Worm (Caenorhabditis elegans) whole organism, L4 larva: ENCODE results near the gene C54D10.13.

Experiments
- D1046.2 ChIP-seq: fragments of 200-800 bp; sonication (Bioruptor generic); IDR thresholded peaks from 2 replicates; pipeline ENCODE4 v1.3.6; 2022; ENCODE audit warnings: missing genetic modification characterization, missing compliant biosample characterization
- F10B5.3 ChIP-seq: sonication (generic microtip); optimal IDR thresholded peaks from 2 replicates; lab custom pipeline; 2016; ENCODE audit warnings: mild to moderate bottlenecking, missing genetic modification characterization, missing compliant biosample characterization
- F26F4.8 ChIP-seq: fragments of 200-800 bp; sonication (Bioruptor generic); conservative IDR thresholded peaks from 2 replicates; pipeline ENCODE4 v1.3.6; 2022; ENCODE audit warnings: missing genetic modification characterization, missing compliant biosample characterization
- F37D6.2 ChIP-seq: sonication (generic microtip); optimal IDR thresholded peaks from 2 replicates; lab custom pipeline; 2016; ENCODE audit warnings: mild to moderate bottlenecking, missing genetic modification characterization, missing compliant biosample characterization
- F44E2.7 ChIP-seq: fragments of 200-800 bp; sonication (Bioruptor generic); IDR thresholded peaks from 2 replicates; pipeline ENCODE4 v2.1.2; 2022; ENCODE audit warnings: missing genetic modification characterization, missing compliant biosample characterization
- F49E8.2 ChIP-seq: sonication (generic microtip); optimal IDR thresholded peaks from 2 replicates; lab custom pipeline; 2016; ENCODE audit warnings: missing compliant biosample characterization, mild to moderate bottlenecking, missing genetic modification characterization, borderline replicate concordance
- R02D3.7 ChIP-seq: fragments of 150-350 bp; sonication (generic microtip); optimal IDR thresholded peaks from 3 replicates; lab custom pipeline; 2014; ENCODE audit warnings: missing biosample characterization, missing genetic modification characterization
- ZK337.2 ChIP-seq: fragments of 200-800 bp; sonication (Bioruptor generic); IDR thresholded peaks from 2 replicates; pipeline ENCODE4 v1.3.6; 2022; ENCODE audit warnings: missing genetic modification reagents, missing genetic modification characterization, missing compliant biosample characterization
- aly-2 ChIP-seq: sonication (generic microtip); optimal IDR thresholded peaks from 2 replicates; lab custom pipeline; 2018; ENCODE audit warnings: missing biosample characterization, missing genetic modification characterization
- attf-4 ChIP-seq: sonication (generic microtip); optimal IDR thresholded peaks from 3 replicates; lab custom pipeline; 2017; ENCODE audit warnings: missing biosample characterization, missing genetic modification characterization
- ceh-20 ChIP-seq: fragments of 200-800 bp; sonication (Bioruptor generic); IDR thresholded peaks from 2 replicates; pipeline ENCODE4 v1.3.6; 2022; ENCODE audit warnings: missing genetic modification reagents, missing genetic modification characterization, missing compliant biosample characterization
- ceh-62 ChIP-seq: sonication (generic microtip); optimal IDR thresholded peaks from 2 replicates; lab custom pipeline; 2017; ENCODE audit warnings: missing biosample characterization, missing genetic modification characterization
- ceh-82 ChIP-seq: sonication (generic microtip); optimal IDR thresholded peaks from 2 replicates; lab custom pipeline; 2017; ENCODE audit warnings: missing biosample characterization, missing genetic modification characterization
- ces-1 ChIP-seq: fragments of 150-350 bp; sonication (generic microtip); optimal IDR thresholded peaks from 4 replicates; lab custom pipeline; 2014; ENCODE audit warnings: missing biosample characterization, missing genetic modification reagents, missing genetic modification characterization
- daf-12 ChIP-seq: fragments of 150-350 bp; optimal IDR thresholded peaks from 2 replicates; lab custom pipeline; 2014; ENCODE audit warnings: missing biosample characterization, missing genetic modification reagents, missing genetic modification characterization
- daf-16 ChIP-seq, 3 experiments: sonication (generic microtip); optimal IDR thresholded peaks; 2 replicates each; lab custom pipeline; 2016 to 2017; ENCODE audit warnings: missing genetic modification characterization in 3 of 3, missing genetic modification reagents in 3 of 3, mild to moderate bottlenecking in 2 of 3, missing compliant biosample characterization in 2 of 3, missing biosample characterization in 1 of 3, moderate library complexity in 1 of 3
- daf-8 ChIP-seq: fragments of 200-800 bp; sonication (Bioruptor generic); IDR thresholded peaks from 2 replicates; pipeline ENCODE4 v1.3.6; 2022; ENCODE audit warnings: missing genetic modification characterization, missing compliant biosample characterization
- duxl-1 ChIP-seq: sonication (generic microtip); optimal IDR thresholded peaks from 2 replicates; lab custom pipeline; 2016; ENCODE audit warnings: mild to moderate bottlenecking, missing genetic modification characterization, moderate library complexity, missing compliant biosample characterization; ENCODE audit not compliant: poor library complexity
- dve-1 ChIP-seq: sonication (generic microtip); optimal IDR thresholded peaks from 2 replicates; lab custom pipeline; 2017; ENCODE audit warnings: antibody characterized with exemption, mild to moderate bottlenecking, missing genetic modification characterization, missing compliant biosample characterization; ENCODE audit not compliant: insufficient read depth
- fkh-10 ChIP-seq: fragments of 150-350 bp; optimal IDR thresholded peaks from 2 replicates; lab custom pipeline; 2014; ENCODE audit warnings: missing biosample characterization, missing genetic modification reagents, missing genetic modification characterization
- fos-1 ChIP-seq: fragments of 150-350 bp; optimal IDR thresholded peaks from 2 replicates; lab custom pipeline; 2014; ENCODE audit warnings: missing biosample characterization, missing genetic modification characterization
- gei-8 ChIP-seq: fragments of 200-800 bp; sonication (Bioruptor generic); optimal IDR thresholded peaks from 2 replicates; lab custom pipeline; 2018; ENCODE audit warnings: mild to moderate bottlenecking, missing genetic modification characterization, missing compliant biosample characterization
- hlh-30 ChIP-seq: sonication (generic microtip); optimal IDR thresholded peaks from 2 replicates; lab custom pipeline; 2017; ENCODE audit warnings: antibody characterized with exemption, mild to moderate bottlenecking, missing genetic modification characterization, missing compliant biosample characterization; ENCODE audit not compliant: insufficient read depth
- jun-1 ChIP-seq: fragments of 150-350 bp; optimal IDR thresholded peaks from 2 replicates; lab custom pipeline; 2014; ENCODE audit warnings: missing biosample characterization, missing genetic modification reagents, missing genetic modification characterization
- madf-9 ChIP-seq: fragments of 200-800 bp; sonication (Bioruptor generic); conservative IDR thresholded peaks from 2 replicates; pipeline ENCODE4 v1.3.6; 2022; ENCODE audit warnings: missing genetic modification reagents, missing genetic modification characterization, missing compliant biosample characterization
- mdt-29 ChIP-seq: fragments of 200-800 bp; sonication (Bioruptor generic); IDR thresholded peaks from 2 replicates; pipeline ENCODE4 v1.3.6; 2022; ENCODE audit warnings: missing genetic modification reagents, missing genetic modification characterization, missing compliant biosample characterization
- mep-1 ChIP-seq: fragments of 150-350 bp; sonication (generic microtip); optimal IDR thresholded peaks from 3 replicates; lab custom pipeline; 2014; ENCODE audit warnings: missing biosample characterization, missing genetic modification characterization
- mes-2 ChIP-seq: sonication (generic microtip); optimal IDR thresholded peaks from 2 replicates; lab custom pipeline; 2016; ENCODE audit warnings: missing genotype, mild to moderate bottlenecking, missing genetic modification characterization, missing compliant biosample characterization; ENCODE audit not compliant: poor library complexity, severe bottlenecking
- mxl-2 ChIP-seq: fragments of 200-800 bp; sonication (Bioruptor generic); conservative IDR thresholded peaks from 2 replicates; pipeline ENCODE4 v1.3.6; 2022; ENCODE audit warnings: missing genetic modification reagents, missing genetic modification characterization, missing compliant biosample characterization
- nhr-102 ChIP-seq: sonication (generic microtip); optimal IDR thresholded peaks from 2 replicates; lab custom pipeline; 2016; ENCODE audit warnings: mild to moderate bottlenecking, missing genetic modification characterization, moderate library complexity, missing compliant biosample characterization
- nhr-28 ChIP-seq: fragments of 150-350 bp; optimal IDR thresholded peaks from 2 replicates; lab custom pipeline; 2014; ENCODE audit warnings: missing biosample characterization, missing genetic modification characterization
- nhr-41 ChIP-seq: fragments of 200-800 bp; sonication (Bioruptor generic); IDR thresholded peaks from 2 replicates; pipeline ENCODE4 v1.3.6; 2022; ENCODE audit warnings: missing genetic modification reagents, missing genetic modification characterization, missing compliant biosample characterization
- nhr-48 ChIP-seq: sonication (generic microtip); optimal IDR thresholded peaks from 2 replicates; lab custom pipeline; 2016; ENCODE audit warnings: mild to moderate bottlenecking, missing genetic modification characterization, missing compliant biosample characterization
- nhr-76 ChIP-seq: fragments of 150-350 bp; optimal IDR thresholded peaks from 2 replicates; lab custom pipeline; 2014; ENCODE audit warnings: missing biosample characterization, missing genetic modification characterization
- php-3 ChIP-seq: fragments of 200-800 bp; sonication (Bioruptor generic); IDR thresholded peaks from 2 replicates; pipeline ENCODE4 v1.3.6; 2022; ENCODE audit warnings: missing genetic modification reagents, missing genetic modification characterization, missing compliant biosample characterization
- pqm-1 ChIP-seq: sonication (generic microtip); optimal IDR thresholded peaks from 2 replicates; lab custom pipeline; 2017; ENCODE audit warnings: missing biosample characterization, missing genetic modification characterization
- snpc-1.2 ChIP-seq: fragments of 200-800 bp; sonication (Bioruptor generic); IDR thresholded peaks from 2 replicates; pipeline ENCODE4 v1.3.6; 2022; ENCODE audit warnings: missing genetic modification reagents, missing genetic modification characterization, missing compliant biosample characterization
- spr-3 ChIP-seq: fragments of 200-800 bp; sonication (Bioruptor generic); optimal IDR thresholded peaks from 2 replicates; lab custom pipeline; 2018; ENCODE audit warnings: mild to moderate bottlenecking, missing genetic modification characterization, missing compliant biosample characterization
- unc-130 ChIP-seq: sonication (generic microtip); optimal IDR thresholded peaks from 2 replicates; lab custom pipeline; 2016; ENCODE audit warnings: missing genetic modification reagents, missing genetic modification characterization, missing compliant biosample characterization
- vab-7 ChIP-seq: fragments of 200-800 bp; sonication (Bioruptor generic); IDR thresholded peaks from 2 replicates; pipeline ENCODE4 v1.3.6; 2022; ENCODE audit warnings: missing genetic modification reagents, missing genetic modification characterization, missing compliant biosample characterization
- zag-1 ChIP-seq: fragments of 150-350 bp; optimal IDR thresholded peaks from 2 replicates; lab custom pipeline; 2014; ENCODE audit warnings: missing biosample characterization, missing genetic modification characterization
- zfp-2 ChIP-seq: sonication (generic microtip); optimal IDR thresholded peaks from 2 replicates; lab custom pipeline; 2016; ENCODE audit warnings: mild to moderate bottlenecking, missing genetic modification characterization, missing compliant biosample characterization
- zip-11 ChIP-seq: fragments of 200-800 bp; sonication (Bioruptor generic); IDR thresholded peaks from 2 replicates; pipeline ENCODE4 v1.3.6; 2022; ENCODE audit warnings: missing genetic modification characterization, missing compliant biosample characterization
- ztf-11 ChIP-seq: fragments of 150-350 bp; optimal IDR thresholded peaks from 2 replicates; lab custom pipeline; 2014; ENCODE audit warnings: missing biosample characterization, missing genetic modification characterization
- ztf-7 ChIP-seq: fragments of 150-350 bp; optimal IDR thresholded peaks from 2 replicates; lab custom pipeline; 2014; ENCODE audit warnings: missing biosample characterization, missing genetic modification characterization

C54D10.13 gene

DNA sequence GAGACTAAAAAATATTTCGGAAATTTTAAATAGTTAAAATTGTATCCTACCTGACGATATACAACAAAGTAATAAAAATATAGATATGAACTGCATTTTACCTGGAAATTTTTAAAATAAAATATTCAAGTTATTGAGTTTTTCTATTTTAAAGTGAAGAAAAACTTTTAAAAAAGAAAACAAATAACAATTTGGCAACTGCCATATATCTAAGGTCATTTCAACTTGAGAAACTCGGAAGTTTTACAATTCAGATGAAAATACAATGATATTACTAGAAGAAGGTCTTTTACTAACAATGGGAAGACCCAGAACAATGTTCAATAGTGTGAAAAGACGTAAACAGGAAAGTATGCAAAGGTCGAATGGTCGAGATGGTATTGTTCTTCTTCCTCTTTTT, 17.8 kb upstream of the C54D10.13 start, which contains the start of gene C54D10.10:
Gene C54D10.10, minus strand, starts transcription at position 101 of the 400 bp plus-strand sequence.
- TF ChIP-seq mxl-2: no peak
- no peak for TF ChIP-seq ztf-11
- no peak for TF ChIP-seq vab-7 (GFP tag; lab: Robert Waterston, UW)
- no peak for TF ChIP-seq nhr-76 (tag; lab: Kevin White, UChicago)
- no peak for TF ChIP-seq F37D6.2 (tag; lab: Kevin White, UChicago)
- TF ChIP-seq php-3 (GFP tag; lab: Robert Waterston, UW): no peak
- no peak for TF ChIP-seq ceh-82 (tag; lab: Kevin White, UChicago)
- no peak for TF ChIP-seq zfp-2 (tag; lab: Kevin White, UChicago)
- TF ChIP-seq ces-1 (GFP tag; lab: Kevin White, UChicago): no peak

ce11 chrV:12446895-12447294, 14.8 kb upstream of the C54D10.13 start, which contains the start of the genes pals-38 and C54D10.9:
Gene pals-38, minus strand, starts transcription at chrV:12446995.
Gene C54D10.9, plus strand, starts transcription at chrV:12447153.
- TF ChIP-seq zip-11 (no peak), ztf-7 (tag; lab: Kevin White, UChicago) (no peak), F26F4.8 (no peak)
- TF ChIP-seq, all 104 proteins: peak for 0

ce11 chrV:12443754-12444153, 11.7 kb upstream of the C54D10.13 start, which contains the start of gene pals-39:
Gene pals-39, minus strand, starts transcription at chrV:12443854.
- TF ChIP-seq ces-1 (GFP tag; lab: Kevin White, UChicago) (no peak), ztf-7 (tag; lab: Kevin White, UChicago) (no peak), duxl-1 (tag; lab: Kevin White, UChicago) (no peak), pqm-1 (tag; lab: Kevin White, UChicago) (peak; percentile 21), vab-7 (GFP tag; lab: Robert Waterston, UW) (no peak), F37D6.2 (tag; lab: Kevin White, UChicago) (no peak), R02D3.7 (tag; lab: Kevin White, UChicago) (no peak), ceh-82 (tag; lab: Kevin White, UChicago) (no peak), madf-9 (GFP tag; lab: Robert Waterston, UW) (no peak), dve-1 (no peak), daf-16 (GFP tag; optimal IDR thresholded peaks at IDR 0.05; lab: Kevin White, UChicago) (no peak), daf-16 (tag; optimal IDR thresholded peaks at IDR 0.05; lab: Kevin White, UChicago) (peak; percentile 64), nhr-28 (no peak)

ce11 chrV:12441420-12441819, 9.3 kb upstream of the C54D10.13 start, which contains the start of gene pals-37:
Gene pals-37, minus strand, starts transcription at chrV:12441520.
- TF ChIP-seq daf-8 (GFP tag; lab: Robert Waterston, UW) (no peak), aly-2 (tag; lab: Kevin White, UChicago) (no peak), nhr-48 (tag; lab: Kevin White, UChicago) (no peak), fkh-10 (GFP tag; lab: Kevin White, UChicago) (no peak), attf-4 (tag; lab: Kevin White, UChicago) (no peak), spr-3 (no peak), F10B5.3 (no peak), F37D6.2 (tag; lab: Kevin White, UChicago) (no peak), F44E2.7 (no peak), D1046.2 (GFP tag; lab: Robert Waterston, UW) (no peak), mes-2 (tag; lab: Kevin White, UChicago) (no peak), zag-1 (tag; lab: Kevin White, UChicago) (no peak), zfp-2 (tag; lab: Kevin White, UChicago) (no peak), fos-1 (tag; lab: Kevin White, UChicago) (no peak), mep-1 (no peak), gei-8 (GFP tag; lab: Kevin White, UChicago) (no peak)

DNA sequence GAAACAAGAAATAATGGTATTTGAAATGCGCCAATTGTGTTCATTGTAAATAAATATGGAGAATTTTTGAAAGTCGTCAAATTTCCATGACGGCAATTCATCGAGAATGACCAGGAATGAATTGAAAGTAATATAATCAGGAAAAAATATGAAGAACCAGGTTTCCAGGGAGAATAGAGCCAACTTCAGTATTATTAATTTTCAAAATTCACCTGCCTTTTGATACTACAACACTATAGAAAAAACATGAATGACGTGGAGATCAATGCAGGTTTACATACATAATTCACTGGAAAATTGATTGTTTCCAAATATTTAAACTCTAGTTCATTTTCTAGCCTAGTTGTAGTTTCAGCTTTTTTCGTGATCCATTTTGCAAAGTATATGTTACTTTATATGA, 1.6 kb upstream of the C54D10.13 start, which contains the start of gene srh-25:
Gene srh-25, minus strand, starts transcription at position 101 of the 400 bp plus-strand sequence.
- TF ChIP-seq nhr-102 (tag; lab: Kevin White, UChicago): no peak
- TF ChIP-seq snpc-1.2 (GFP tag; lab: Robert Waterston, UW): no peak
- TF ChIP-seq daf-12 (tag; lab: Kevin White, UChicago): no peak
- no peak for TF ChIP-seq F49E8.2 (tag; lab: Kevin White, UChicago)
- TF ChIP-seq jun-1 (tag; lab: Kevin White, UChicago): no peak
- no peak for TF ChIP-seq mdt-29
- TF ChIP-seq ceh-20: no peak
- no peak for TF ChIP-seq unc-130 (GFP tag; lab: Kevin White, UChicago)
- no peak for TF ChIP-seq ceh-62 (tag; lab: Kevin White, UChicago)
- no peak for TF ChIP-seq hlh-30
- TF ChIP-seq nhr-41 (GFP tag; lab: Robert Waterston, UW): no peak
- TF ChIP-seq ZK337.2 (GFP tag; lab: Robert Waterston, UW): no peak
- no peak for TF ChIP-seq zag-1 (tag; lab: Kevin White, UChicago)
